Fruit fly (Drosophila melanogaster) whole organism, adult: ENCODE data around the gene Smyd5.

Experiments
- Hr96 ChIP-seq: fragments of 200-800 bp; sonication (Bioruptor generic); optimal IDR thresholded peaks from 2 replicates; lab custom pipeline; 2016; ENCODE audit warnings: missing biosample characterization, missing genetic modification characterization
- tj ChIP-seq: fragments of 200-800 bp; sonication (Bioruptor generic); optimal IDR thresholded peaks from 3 replicates; lab custom pipeline; 2017; ENCODE audit warnings: missing biosample characterization, mild to moderate bottlenecking, missing genetic modification characterization, moderate library complexity

DNA sequence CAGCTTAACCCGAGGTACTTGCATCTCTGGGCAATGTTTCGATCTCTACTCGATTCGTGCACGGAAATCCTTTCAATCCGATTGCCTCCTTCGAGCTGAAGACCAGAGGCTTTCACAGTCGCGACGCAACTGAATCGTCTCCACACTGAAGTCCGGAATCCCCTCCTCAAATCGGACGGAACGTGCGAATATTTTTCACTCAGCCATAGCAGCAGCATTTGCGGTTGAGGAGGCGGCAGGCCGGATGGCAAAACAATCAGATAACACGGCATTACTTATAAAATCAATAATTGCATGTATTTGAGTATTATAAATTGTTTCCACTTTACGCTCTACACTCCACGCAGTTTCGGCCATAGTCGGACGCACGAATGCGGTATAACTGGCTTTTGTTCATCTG is 50.5 kb downstream of the Smyd5 start, which contains the start of gene Snmp1:
- TF ChIP-seq tj, result no peak
- no peak for TF ChIP-seq Hr96 (GFP tag; lab: Kevin White, UChicago)
